Fruit fly (Drosophila melanogaster) whole organism, embryonic: ENCODE data around the gene ebd1.

ENCODE experiments used
- Asciz ChIP-seq: fragments of 200-800 bp; sonication (Bioruptor generic); optimal IDR thresholded peaks from 2 replicates; lab custom pipeline; 2017; ENCODE audit warnings: missing biosample characterization, mild to moderate bottlenecking, missing genetic modification characterization, missing genetic modification reagents
- CG10274 ChIP-seq: fragments of 200-800 bp; sonication (Bioruptor generic); optimal IDR thresholded peaks from 3 replicates; lab custom pipeline; 2017; ENCODE audit warnings: missing biosample characterization, mild to moderate bottlenecking, missing genetic modification characterization
- CG10959 ChIP-seq: fragments of 200-800 bp; sonication (Bioruptor generic); IDR thresholded peaks from 2 replicates; pipeline ENCODE4 v1.3.6; 2022; ENCODE audit warnings: missing biosample characterization, missing genetic modification characterization
- CG11398 ChIP-seq: fragments of 200-800 bp; sonication (Bioruptor generic); optimal IDR thresholded peaks from 2 replicates; lab custom pipeline; 2016; ENCODE audit warnings: missing biosample characterization, missing genetic modification characterization
- CG12299 ChIP-seq: fragments of 200-800 bp; sonication (Bioruptor generic); optimal IDR thresholded peaks from 2 replicates; lab custom pipeline; 2018; ENCODE audit warnings: missing biosample characterization, mild to moderate bottlenecking, missing genetic modification characterization
- CG13287 ChIP-seq: fragments of 200-800 bp; sonication (Bioruptor generic); IDR thresholded peaks from 2 replicates; pipeline ENCODE4 v1.3.6; 2022; ENCODE audit warnings: missing biosample characterization, missing genetic modification characterization; ENCODE audit not compliant: partially characterized antibody
- CG13624 ChIP-seq: fragments of 200-800 bp; sonication (Bioruptor generic); optimal IDR thresholded peaks from 2 replicates; lab custom pipeline; 2016; ENCODE audit warnings: missing biosample characterization, missing genetic modification characterization
- CG13894 ChIP-seq: fragments of 200-800 bp; sonication (Bioruptor generic); optimal IDR thresholded peaks from 3 replicates; lab custom pipeline; 2018; ENCODE audit warnings: missing biosample characterization, mild to moderate bottlenecking, missing genetic modification characterization, moderate library complexity
- CG17359 ChIP-seq: fragments of 200-800 bp; sonication (Bioruptor generic); optimal IDR thresholded peaks from 3 replicates; lab custom pipeline; 2018; ENCODE audit warnings: missing biosample characterization, mild to moderate bottlenecking, missing genetic modification characterization, moderate library complexity
- CG17802 ChIP-seq: fragments of 200-800 bp; sonication (Bioruptor generic); optimal IDR thresholded peaks from 2 replicates; lab custom pipeline; 2018; ENCODE audit warnings: missing biosample characterization, mild to moderate bottlenecking, missing genetic modification characterization, moderate library complexity
- CG2120 ChIP-seq: fragments of 200-800 bp; sonication (Bioruptor generic); optimal IDR thresholded peaks from 3 replicates; lab custom pipeline; 2016; ENCODE audit warnings: missing biosample characterization, missing genetic modification characterization
- CG2202 ChIP-seq: fragments of 200-800 bp; sonication (Bioruptor generic); optimal IDR thresholded peaks from 2 replicates; lab custom pipeline; 2018; ENCODE audit warnings: missing biosample characterization, mild to moderate bottlenecking, missing genetic modification characterization
- CG2678 ChIP-seq: fragments of 200-800 bp; sonication (Bioruptor generic); optimal IDR thresholded peaks from 3 replicates; lab custom pipeline; 2019; ENCODE audit warnings: missing biosample characterization, mild to moderate bottlenecking, missing genetic modification characterization, moderate library complexity
- CG4360 ChIP-seq: fragments of 200-800 bp; sonication (Bioruptor generic); IDR thresholded peaks from 2 replicates; pipeline ENCODE4 v1.3.6; 2022; ENCODE audit warnings: missing biosample characterization, missing genetic modification characterization
- CG5245 ChIP-seq: fragments of 200-800 bp; sonication (Bioruptor generic); optimal IDR thresholded peaks from 3 replicates; lab custom pipeline; 2016; ENCODE audit warnings: missing biosample characterization, missing genetic modification characterization
- CG7271 ChIP-seq: fragments of 200-800 bp; sonication (Bioruptor generic); optimal IDR thresholded peaks from 2 replicates; lab custom pipeline; 2018; ENCODE audit warnings: missing biosample characterization, mild to moderate bottlenecking, missing genetic modification characterization, moderate library complexity
- CG7556 ChIP-seq: fragments of 200-800 bp; sonication (Bioruptor generic); optimal IDR thresholded peaks from 2 replicates; lab custom pipeline; 2017; ENCODE audit warnings: missing biosample characterization, mild to moderate bottlenecking, missing genetic modification characterization
- CG8089 ChIP-seq: fragments of 200-800 bp; sonication (Bioruptor generic); optimal IDR thresholded peaks from 3 replicates; lab custom pipeline; 2016; ENCODE audit warnings: missing biosample characterization, missing genetic modification characterization
- CG8478 ChIP-seq: fragments of >200 bp; optimal IDR thresholded peaks from 2 replicates; lab custom pipeline; 2018
- CG8765 ChIP-seq: fragments of 200-800 bp; sonication (Bioruptor generic); IDR thresholded peaks from 2 replicates; pipeline ENCODE4 v1.3.6; 2022; ENCODE audit warnings: missing biosample characterization, missing genetic modification characterization
- CG9215 ChIP-seq: fragments of 200-800 bp; sonication (Bioruptor generic); IDR thresholded peaks from 2 replicates; pipeline ENCODE4 v1.3.6; 2022; ENCODE audit warnings: missing biosample characterization, missing genetic modification characterization
- CG9876 ChIP-seq: fragments of 200-800 bp; sonication (Bioruptor generic); optimal IDR thresholded peaks from 2 replicates; lab custom pipeline; 2016; ENCODE audit warnings: missing biosample characterization, missing genetic modification characterization
- Chrac-16 ChIP-seq: fragments of 200-800 bp; sonication (Bioruptor generic); optimal IDR thresholded peaks from 3 replicates; lab custom pipeline; 2016; ENCODE audit warnings: missing biosample characterization, missing genetic modification characterization
- Ets97D ChIP-seq: fragments of 200-800 bp; sonication (Bioruptor generic); optimal IDR thresholded peaks from 3 replicates; lab custom pipeline; 2016; ENCODE audit warnings: missing biosample characterization, missing genetic modification characterization
- GATAe ChIP-seq: fragments of 200-800 bp; sonication (Bioruptor generic); conservative IDR thresholded peaks from 2 replicates; pipeline ENCODE4 v1.3.6; 2022; ENCODE audit warnings: missing biosample characterization, missing genetic modification characterization
- Gsc ChIP-seq: fragments of 200-800 bp; sonication (Bioruptor generic); IDR thresholded peaks from 2 replicates; pipeline ENCODE4 v1.3.6; 2022; ENCODE audit warnings: missing biosample characterization, missing genetic modification characterization
- Gug ChIP-seq: fragments of 200-800 bp; sonication (Bioruptor generic); IDR thresholded peaks from 4 replicates; pipeline ENCODE4 v1.3.6; 2022; ENCODE audit warnings: missing biosample characterization, missing genetic modification characterization
- H15 ChIP-seq: fragments of 200-800 bp; sonication (Bioruptor generic); IDR thresholded peaks from 3 replicates; pipeline ENCODE4 v1.3.6; 2022; ENCODE audit warnings: missing biosample characterization, missing genetic modification characterization
- HLHmδ ChIP-seq: fragments of 200-800 bp; sonication (Bioruptor generic); optimal IDR thresholded peaks from 2 replicates; lab custom pipeline; 2018; ENCODE audit warnings: missing biosample characterization, mild to moderate bottlenecking, missing genetic modification characterization, moderate library complexity
- Lim3 ChIP-seq: fragments of 200-800 bp; sonication (Bioruptor generic); IDR thresholded peaks from 2 replicates; pipeline ENCODE4 v1.3.6; 2022; ENCODE audit warnings: missing biosample characterization, missing genetic modification characterization
- Myb ChIP-seq: fragments of 200-800 bp; sonication (Bioruptor generic); optimal IDR thresholded peaks from 2 replicates; lab custom pipeline; 2016; ENCODE audit warnings: missing biosample characterization, missing genetic modification characterization
- Nf-YA ChIP-seq: fragments of 200-800 bp; sonication (Bioruptor generic); IDR thresholded peaks from 2 replicates; pipeline ENCODE4 v1.3.6; 2022; ENCODE audit warnings: missing biosample characterization, missing genetic modification characterization
- Oaz ChIP-seq: fragments of 200-800 bp; sonication (Bioruptor generic); IDR thresholded peaks from 2 replicates; pipeline ENCODE4 v1.3.6; 2022; ENCODE audit warnings: missing biosample characterization, missing genetic modification characterization
- Ravus ChIP-seq: fragments of 200-800 bp; sonication (Bioruptor generic); IDR thresholded peaks from 2 replicates; pipeline ENCODE4 v1.3.6; 2022; ENCODE audit warnings: missing biosample characterization, missing genetic modification characterization
- Sox100B ChIP-seq: fragments of 200-800 bp; sonication (Bioruptor generic); optimal IDR thresholded peaks from 3 replicates; lab custom pipeline; 2018; ENCODE audit warnings: missing biosample characterization, mild to moderate bottlenecking, missing genetic modification characterization
- Trl ChIP-seq, 3 experiments: fragments of >200 bp in 2 of 3; fragments of 200-800 bp in 1 of 3; sonication (Bioruptor generic) in 1 of 3; optimal IDR thresholded peaks; 2 replicates in 1 of 3; 3 replicates in 2 of 3; lab custom pipeline; 2016 to 2017; ENCODE audit warnings: missing biosample characterization in 1 of 3, missing genetic modification characterization in 1 of 3
- ci ChIP-seq: fragments of 200-800 bp; sonication (Bioruptor generic); IDR thresholded peaks from 3 replicates; pipeline ENCODE4 v1.3.6; 2022; ENCODE audit warnings: missing biosample characterization, missing genetic modification characterization
- gro ChIP-seq: fragments of 200-800 bp; sonication (Bioruptor generic); optimal IDR thresholded peaks from 2 replicates; lab custom pipeline; 2016; ENCODE audit warnings: missing biosample characterization, missing genetic modification characterization
- hth ChIP-seq: fragments of >200 bp; optimal IDR thresholded peaks from 2 replicates; lab custom pipeline; 2017; ENCODE audit warnings: inconsistent platforms
- ind ChIP-seq: fragments of 200-800 bp; sonication (Bioruptor generic); optimal IDR thresholded peaks from 3 replicates; lab custom pipeline; 2016; ENCODE audit warnings: missing biosample characterization, missing genetic modification characterization
- lab ChIP-seq: fragments of 200-800 bp; sonication (Bioruptor generic); optimal IDR thresholded peaks from 3 replicates; lab custom pipeline; 2017; ENCODE audit warnings: missing biosample characterization, missing genetic modification characterization, mild to moderate bottlenecking, moderate library complexity, missing genetic modification reagents
- lov ChIP-seq, 2 experiments: fragments of 200-800 bp in 1 of 2; fragments of >200 bp in 1 of 2; sonication (Bioruptor generic) in 1 of 2; IDR thresholded peaks in 1 of 2; optimal IDR thresholded peaks in 1 of 2; 2 replicates in 1 of 2; 3 replicates in 1 of 2; pipeline versions ENCODE4 v1.3.6 to Lab custom; 2017 to 2022; ENCODE audit warnings: missing biosample characterization in 1 of 2, missing genetic modification characterization in 1 of 2
- otp ChIP-seq: fragments of 200-800 bp; sonication (Bioruptor generic); IDR thresholded peaks from 3 replicates; pipeline ENCODE4, ENCODE4 v1.3.6; 2022; ENCODE audit warnings: missing biosample characterization, missing genetic modification characterization
- pita ChIP-seq: fragments of 200-800 bp; sonication (Bioruptor generic); optimal IDR thresholded peaks from 2 replicates; lab custom pipeline; 2017; ENCODE audit warnings: missing biosample characterization, mild to moderate bottlenecking, missing genetic modification characterization
- psq ChIP-seq: fragments of 200-800 bp; sonication (Bioruptor generic); optimal IDR thresholded peaks from 2 replicates; lab custom pipeline; 2017; ENCODE audit warnings: missing biosample characterization, missing genetic modification characterization
- pum ChIP-seq: fragments of 200-800 bp; sonication (Bioruptor generic); optimal IDR thresholded peaks from 2 replicates; lab custom pipeline; 2016; ENCODE audit warnings: missing biosample characterization, missing genetic modification characterization
- ranshi ChIP-seq: fragments of 200-800 bp; sonication (Bioruptor generic); IDR thresholded peaks from 2 replicates; pipeline ENCODE4 v1.3.6; 2022; ENCODE audit warnings: missing biosample characterization, missing genetic modification characterization
- stc ChIP-seq: fragments of 200-800 bp; sonication (Bioruptor generic); IDR thresholded peaks from 2 replicates; pipeline ENCODE4 v1.3.6; 2022; ENCODE audit warnings: missing biosample characterization, missing genetic modification characterization
- tx ChIP-seq: fragments of 200-800 bp; sonication (Bioruptor generic); optimal IDR thresholded peaks from 2 replicates; lab custom pipeline; 2016; ENCODE audit warnings: missing biosample characterization, missing genetic modification characterization
- z ChIP-seq: fragments of 200-800 bp; sonication (Bioruptor generic); IDR thresholded peaks from 3 replicates; pipeline ENCODE4 v1.3.6; 2022; ENCODE audit warnings: missing biosample characterization, missing genetic modification characterization
- zen ChIP-seq: fragments of 200-800 bp; sonication (Bioruptor generic); optimal IDR thresholded peaks from 3 replicates; lab custom pipeline; 2018; ENCODE audit warnings: missing biosample characterization, mild to moderate bottlenecking, missing genetic modification characterization, moderate library complexity

The ebd1 gene

dm6 chr3L:684749-685440 lies 454 bp downstream of the ebd1 start (continued):
- TF ChIP-seq Nf-YA (GFP tag; lab: Robert Waterston, UW), result no peak
- no peak for TF ChIP-seq Gug (GFP tag; lab: Robert Waterston, UW)
- TF ChIP-seq Myb (GFP tag; lab: Kevin White, UChicago), result peak; percentile 5
- no peak for TF ChIP-seq Gsc (GFP tag; lab: Robert Waterston, UW)
- TF ChIP-seq ci, result peak; percentile 9; the same call in 1 of the 3 replicates
- TF ChIP-seq lab (GFP tag; lab: Kevin White, UChicago), result no peak
- TF ChIP-seq Chrac-16 (GFP tag; lab: Kevin White, UChicago), result no peak
- TF ChIP-seq CG11398 (GFP tag; lab: Kevin White, UChicago), result no peak
- no peak for TF ChIP-seq CG12299
- TF ChIP-seq H15 (GFP tag; lab: Robert Waterston, UW), result no peak
- TF ChIP-seq Oaz (GFP tag; lab: Robert Waterston, UW), result no peak
- peak; percentile 6 for TF ChIP-seq CG7556 (GFP tag; lab: Kevin White, UChicago)
- no peak for TF ChIP-seq CG17359 (tag; lab: Kevin White, UChicago)
- no peak for TF ChIP-seq ranshi
- no peak for TF ChIP-seq CG5245 (GFP tag; lab: Kevin White, UChicago)
- TF ChIP-seq stc (GFP tag; lab: Robert Waterston, UW), result no peak
- TF ChIP-seq CG8765 (GFP tag; lab: Robert Waterston, UW), result no peak
- no peak for TF ChIP-seq CG2202
- peak; percentile 17 for TF ChIP-seq CG2678
- peak; percentile 88 for TF ChIP-seq CG8478 (lab: Kevin White, UChicago)
- TF ChIP-seq CG9215 (GFP tag; lab: Robert Waterston, UW), result no peak
- TF ChIP-seq CG13894 (tag; lab: Kevin White, UChicago), result peak; percentile 42
- no peak for TF ChIP-seq CG7271 (tag; lab: Kevin White, UChicago)
- no peak for TF ChIP-seq CG9876 (GFP tag; lab: Kevin White, UChicago)
- no peak; the same call in 1 of the 2 replicates for TF ChIP-seq CG13287 (GFP tag; lab: Robert Waterston, UW)
- 0 out of 2 replicates have a peak, but pooled peaks have one; percentile 9 for TF ChIP-seq GATAe (GFP tag; lab: Robert Waterston, UW)
- TF ChIP-seq Trl (optimal IDR thresholded peaks at IDR 0.05; lab: Kevin White, UChicago), result no peak
- no peak for TF ChIP-seq Trl (GFP tag; optimal IDR thresholded peaks at IDR 0.05; lab: Kevin White, UChicago)
- no peak for TF ChIP-seq ind
- TF ChIP-seq otp (GFP tag; lab: Robert Waterston, UW), result no peak
- no peak for TF ChIP-seq lov (optimal IDR thresholded peaks at IDR 0.05; lab: Kevin White, UChicago)
- TF ChIP-seq lov (GFP tag; IDR thresholded peaks at IDR 0.05; lab: Robert Waterston, UW), result no peak
- no peak for TF ChIP-seq CG13624 (GFP tag; lab: Kevin White, UChicago)
- no peak for TF ChIP-seq Lim3 (GFP tag; lab: Robert Waterston, UW)
- no peak for TF ChIP-seq pita (GFP tag; lab: Kevin White, UChicago)
- no peak for TF ChIP-seq CG17802 (tag; lab: Kevin White, UChicago)
- TF ChIP-seq gro (GFP tag; lab: Kevin White, UChicago), result no peak
- TF ChIP-seq psq (GFP tag; lab: Kevin White, UChicago), result no peak
- TF ChIP-seq hth (lab: Kevin White, UChicago), result no peak
- TF ChIP-seq CG10274 (GFP tag; lab: Kevin White, UChicago), result no peak
- TF ChIP-seq Asciz (GFP tag; lab: Kevin White, UChicago), result no peak
- TF ChIP-seq CG8089 (GFP tag; lab: Kevin White, UChicago), result no peak
- TF ChIP-seq Ravus (GFP tag; lab: Robert Waterston, UW), result no peak
- TF ChIP-seq zen, result no peak
- no peak for TF ChIP-seq Ets97D
- TF ChIP-seq Sox100B (GFP tag; lab: Kevin White, UChicago), result no peak
- TF ChIP-seq CG4360 (GFP tag; lab: Robert Waterston, UW), result peak; percentile 87
- TF ChIP-seq CG10959, result no peak
- no peak for TF ChIP-seq HLHmδ (GFP tag; lab: Kevin White, UChicago)
- no peak for TF ChIP-seq pum (GFP tag; lab: Kevin White, UChicago)
- peak; percentile 31 for TF ChIP-seq CG2120 (GFP tag; lab: Kevin White, UChicago)
- peak; percentile 24; the same call in 1 of the 3 replicates for TF ChIP-seq z (GFP tag; lab: Robert Waterston, UW)
- TF ChIP-seq tx (GFP tag; lab: Kevin White, UChicago), result no peak
